Worm (Caenorhabditis elegans) whole organism, L3 larva: ENCODE data around the gene C07G3.15.

Source experiments
- egl-27 ChIP-seq: sonication (generic microtip); optimal IDR thresholded peaks from 4 replicates; lab custom pipeline; 2017; ENCODE audit warnings: missing biosample characterization, missing genetic modification reagents, missing genetic modification characterization
- nhr-23 ChIP-seq: fragments of 150-350 bp; optimal IDR thresholded peaks from 2 replicates; lab custom pipeline; 2014; ENCODE audit warnings: missing biosample characterization, missing genetic modification reagents, missing genetic modification characterization
- nhr-28 ChIP-seq: fragments of 150-350 bp; optimal IDR thresholded peaks from 2 replicates; lab custom pipeline; 2014; ENCODE audit warnings: missing biosample characterization, missing genetic modification characterization

ce11 chrV:3444777-3445089 lies 52.0 kb downstream of the C07G3.15 start, which contains the start of gene cfz-2:
- TF ChIP-seq nhr-28 (tag; lab: Kevin White, UChicago) (no peak), nhr-23 (tag; lab: Kevin White, UChicago) (no peak), egl-27 (tag; lab: Kevin White, UChicago) (no peak)
